Worm (Caenorhabditis elegans): ENCODE data around the gene EGAP5.1.

- TF ChIP-seq lir-1 (GFP tag; conservative IDR thresholded peaks at IDR 0.05) (no peak), ceh-79 (tag; optimal IDR thresholded peaks at IDR 0.05) (no peak), sdz-38 (tag; optimal IDR thresholded peaks at IDR 0.05) (no peak), F23B12.7 (tag; optimal IDR thresholded peaks at IDR 0.05; ENCODE audit: insufficient read depth) (no peak), nhr-80 (tag; optimal IDR thresholded peaks at IDR 0.05) (no peak), F33H1.4 (GFP tag; IDR thresholded peaks at IDR 0.05) (no peak), somi-1 (GFP tag; optimal IDR thresholded peaks at IDR 0.05) (no peak), nhr-90 (tag; optimal IDR thresholded peaks at IDR 0.05) (no peak), ceh-91 (GFP tag; IDR thresholded peaks at IDR 0.05) (no peak), ekl-4 (GFP tag; IDR thresholded peaks at IDR 0.05) (no peak), zfh-2 (GFP tag; conservative IDR thresholded peaks at IDR 0.05) (no peak), pbrm-1 (GFP tag; IDR thresholded peaks at IDR 0.05) (no peak), snpc-4 (GFP tag; optimal IDR thresholded peaks at IDR 0.05) (no peak), snpc-4 (tag; optimal IDR thresholded peaks at IDR 0.05) (no peak)
These were observed 27.3 kb upstream of the EGAP5.1 start for ce11 chrX:5135548-5135947.
